Worm (Caenorhabditis elegans) whole organism, L3 larva: ENCODE data around the gene erfa-3.
"Not testable (repeated sequence)": the region's sequence is repeated elsewhere in the genome, so short reads cannot be mapped to it uniquely, and the experiment has no call there.

Source experiments
- R02D3.7 ChIP-seq: fragments of 150-350 bp; optimal IDR thresholded peaks from 2 replicates; lab custom pipeline; 2014; ENCODE audit warnings: missing biosample characterization, missing genetic modification characterization
- ama-1 ChIP-seq: fragments of 150-350 bp; optimal IDR thresholded peaks from 2 replicates; lab custom pipeline; 2018
- ceh-28 ChIP-seq: fragments of 150-350 bp; optimal IDR thresholded peaks from 2 replicates; lab custom pipeline; 2014; ENCODE audit warnings: missing biosample characterization, missing genetic modification reagents, missing genetic modification characterization
- ceh-82 ChIP-seq: fragments of 150-350 bp; optimal IDR thresholded peaks from 2 replicates; lab custom pipeline; 2014; ENCODE audit warnings: missing biosample characterization, missing genetic modification characterization
- ceh-9 ChIP-seq: sonication (generic microtip); optimal IDR thresholded peaks from 2 replicates; lab custom pipeline; 2018; ENCODE audit warnings: missing biosample characterization, missing genetic modification characterization
- daf-12 ChIP-seq: fragments of 150-350 bp; optimal IDR thresholded peaks from 2 replicates; lab custom pipeline; 2014; ENCODE audit warnings: missing biosample characterization, missing genetic modification reagents, missing genetic modification characterization
- egl-27 ChIP-seq: sonication (generic microtip); optimal IDR thresholded peaks from 4 replicates; lab custom pipeline; 2017; ENCODE audit warnings: missing biosample characterization, missing genetic modification reagents, missing genetic modification characterization
- egl-5 ChIP-seq: fragments of 150-350 bp; optimal IDR thresholded peaks from 2 replicates; lab custom pipeline; 2017; ENCODE audit warnings: missing biosample characterization, missing genetic modification reagents, missing genetic modification characterization, inconsistent platforms
- elt-2 ChIP-seq: sonication (generic microtip); optimal IDR thresholded peaks from 2 replicates; lab custom pipeline; 2016; ENCODE audit warnings: missing genetic modification reagents, mild to moderate bottlenecking, missing genetic modification characterization, missing compliant biosample characterization
- eor-1 ChIP-seq, 2 experiments: fragments of 150-350 bp; optimal IDR thresholded peaks; 2 replicates each; lab custom pipeline; 2014 to 2018; ENCODE audit warnings: missing biosample characterization in 2 of 2, missing genetic modification characterization in 2 of 2
- fkh-10 ChIP-seq: sonication (generic microtip); optimal IDR thresholded peaks from 2 replicates; lab custom pipeline; 2017; ENCODE audit warnings: missing biosample characterization, missing genetic modification reagents, missing genetic modification characterization
- hmg-11 ChIP-seq: sonication (generic microtip); optimal IDR thresholded peaks from 2 replicates; lab custom pipeline; 2016; ENCODE audit warnings: missing genetic modification characterization, missing compliant biosample characterization
- jun-1 ChIP-seq: fragments of 150-350 bp; optimal IDR thresholded peaks from 2 replicates; lab custom pipeline; 2014; ENCODE audit warnings: missing biosample characterization, missing genetic modification reagents, missing genetic modification characterization
- lin-15B ChIP-seq: fragments of 150-350 bp; optimal IDR thresholded peaks from 2 replicates; lab custom pipeline; 2014; ENCODE audit warnings: missing biosample characterization, missing genetic modification characterization
- lin-39 ChIP-seq: fragments of 150-350 bp; optimal IDR thresholded peaks from 2 replicates; lab custom pipeline; 2018; ENCODE audit warnings: missing biosample characterization, missing genetic modification reagents, missing genetic modification characterization
- lsy-12 ChIP-seq: sonication (generic microtip); optimal IDR thresholded peaks from 2 replicates; lab custom pipeline; 2016; ENCODE audit warnings: mild to moderate bottlenecking, missing genetic modification characterization, missing compliant biosample characterization
- mdl-1 ChIP-seq: fragments of 150-350 bp; optimal IDR thresholded peaks from 2 replicates; lab custom pipeline; 2014; ENCODE audit warnings: missing biosample characterization, missing genetic modification characterization
- mml-1 ChIP-seq: fragments of 150-350 bp; sonication (generic microtip); optimal IDR thresholded peaks from 3 replicates; lab custom pipeline; 2014; ENCODE audit warnings: missing biosample characterization, missing genetic modification characterization
- nfya-1 ChIP-seq: sonication (generic microtip); optimal IDR thresholded peaks from 2 replicates; lab custom pipeline; 2017; ENCODE audit warnings: missing genetic modification characterization, mild to moderate bottlenecking, missing compliant biosample characterization, antibody characterized with exemption, moderate library complexity; ENCODE audit not compliant: insufficient read depth
- nhr-11 ChIP-seq: fragments of 150-350 bp; optimal IDR thresholded peaks from 2 replicates; lab custom pipeline; 2014; ENCODE audit warnings: missing biosample characterization, missing genetic modification characterization
- nhr-12 ChIP-seq: fragments of 150-350 bp; optimal IDR thresholded peaks from 2 replicates; lab custom pipeline; 2014; ENCODE audit warnings: missing biosample characterization, missing genetic modification characterization
- nhr-237 ChIP-seq: fragments of 150-350 bp; optimal IDR thresholded peaks from 2 replicates; lab custom pipeline; 2014; ENCODE audit warnings: missing biosample characterization, missing genetic modification characterization
- nhr-25 ChIP-seq: sonication (generic microtip); optimal IDR thresholded peaks from 2 replicates; lab custom pipeline; 2017; ENCODE audit warnings: missing biosample characterization, missing genetic modification characterization
- nhr-43 ChIP-seq: sonication (generic microtip); optimal IDR thresholded peaks from 2 replicates; lab custom pipeline; 2016; ENCODE audit warnings: mild to moderate bottlenecking, missing genetic modification characterization, missing compliant biosample characterization; ENCODE audit not compliant: poor library complexity, severe bottlenecking
- nhr-67 ChIP-seq: fragments of 150-350 bp; optimal IDR thresholded peaks from 2 replicates; lab custom pipeline; 2014; ENCODE audit warnings: missing biosample characterization, missing genetic modification characterization
- nhr-76 ChIP-seq: fragments of 150-350 bp; sonication (generic microtip); optimal IDR thresholded peaks from 5 replicates; lab custom pipeline; 2014; ENCODE audit warnings: missing biosample characterization, missing genetic modification characterization
- nhr-77 ChIP-seq: fragments of 150-350 bp; optimal IDR thresholded peaks from 2 replicates; lab custom pipeline; 2014; ENCODE audit warnings: missing biosample characterization, missing genetic modification characterization
- pqm-1 ChIP-seq: fragments of 150-350 bp; optimal IDR thresholded peaks from 2 replicates; lab custom pipeline; 2017; ENCODE audit warnings: missing biosample characterization, missing genetic modification characterization, inconsistent platforms
- sea-2 ChIP-seq: fragments of 150-350 bp; sonication (generic microtip); optimal IDR thresholded peaks from 4 replicates; lab custom pipeline; 2014; ENCODE audit warnings: missing biosample characterization, missing genetic modification reagents, missing genetic modification characterization
- snpc-4 ChIP-seq: fragments of 150-350 bp; optimal IDR thresholded peaks from 2 replicates; lab custom pipeline; 2014; ENCODE audit warnings: missing biosample characterization, missing genetic modification characterization
- tbx-2 ChIP-seq: sonication (generic microtip); optimal IDR thresholded peaks from 2 replicates; lab custom pipeline; 2016; ENCODE audit warnings: mild to moderate bottlenecking, missing genetic modification characterization, missing compliant biosample characterization
- unc-39 ChIP-seq: sonication (generic microtip); optimal IDR thresholded peaks from 4 replicates; lab custom pipeline; 2017; ENCODE audit warnings: missing biosample characterization, missing genetic modification characterization
- unc-62 ChIP-seq: fragments of 150-350 bp; sonication (generic microtip); optimal IDR thresholded peaks from 4 replicates; lab custom pipeline; 2014; ENCODE audit warnings: missing biosample characterization, missing genetic modification reagents, missing genetic modification characterization
- zag-1 ChIP-seq: fragments of 150-350 bp; optimal IDR thresholded peaks from 2 replicates; lab custom pipeline; 2014; ENCODE audit warnings: missing biosample characterization, missing genetic modification characterization
- ztf-4 ChIP-seq: fragments of 150-350 bp; optimal IDR thresholded peaks from 2 replicates; lab custom pipeline; 2014; ENCODE audit warnings: missing biosample characterization, missing genetic modification characterization

Gene erfa-3

ce11 chrV:11119294-11119755 is 6.4 kb upstream of the erfa-3 start, which contains the start of gene scb-1:
Gene scb-1, minus strand, starts transcription at chrV:11119705.
- no peak for TF ChIP-seq nhr-25 (tag; lab: Kevin White, UChicago)
- TF ChIP-seq ama-1 (lab: Kevin White, UChicago): peak; percentile 54

- TF ChIP-seq nhr-25 (tag; lab: Kevin White, UChicago) (no peak), tbx-2 (tag; lab: Kevin White, UChicago) (no peak), mml-1 (tag; lab: Kevin White, UChicago) (no peak), fkh-10 (no peak), ama-1 (lab: Kevin White, UChicago) (peak; percentile 17), R02D3.7 (no peak), lin-15B (tag; lab: Kevin White, UChicago) (no peak), zag-1 (tag; lab: Kevin White, UChicago) (no peak), elt-2 (no peak), egl-27 (no peak), sea-2 (GFP tag; lab: Kevin White, UChicago) (no peak), nhr-76 (tag; lab: Kevin White, UChicago) (no peak), nhr-43 (tag; lab: Kevin White, UChicago) (peak; percentile 60), ceh-28 (tag; lab: Kevin White, UChicago) (no peak), unc-39 (tag; lab: Kevin White, UChicago) (no peak), lsy-12 (tag; lab: Kevin White, UChicago) (no peak)
Observed at ce11 chrV:11118179-11118725, 5.4 kb upstream of the erfa-3 start.

ce11 chrV:11113607-11114006 is 716 bp upstream of the erfa-3 start, which contains the start of gene math-33:
Gene math-33, plus strand, starts transcription at chrV:11113907.
- TF ChIP-seq nhr-12: no peak
- no peak for TF ChIP-seq nhr-25 (tag; lab: Kevin White, UChicago)
- TF ChIP-seq nhr-76 (tag; lab: Kevin White, UChicago): no peak
- TF ChIP-seq mml-1 (tag; lab: Kevin White, UChicago): no peak
- no peak for TF ChIP-seq mdl-1 (tag; lab: Kevin White, UChicago)
- TF ChIP-seq egl-5 (tag; lab: Kevin White, UChicago): no peak
- no peak for TF ChIP-seq unc-39 (tag; lab: Kevin White, UChicago)
- TF ChIP-seq nhr-43 (tag; lab: Kevin White, UChicago): no peak
- no peak for TF ChIP-seq ceh-28 (tag; lab: Kevin White, UChicago)
- no peak for TF ChIP-seq daf-12 (tag; lab: Kevin White, UChicago)
- no peak for TF ChIP-seq nhr-67 (tag; lab: Kevin White, UChicago)
- TF ChIP-seq elt-2: no peak
- no peak for TF ChIP-seq nhr-237 (tag; lab: Kevin White, UChicago)
- TF ChIP-seq nhr-11 (tag; lab: Kevin White, UChicago): no peak

- not testable (repeated sequence) for TF ChIP-seq unc-62 (GFP tag; lab: Kevin White, UChicago); nhr-67 (tag; lab: Kevin White, UChicago); ceh-82 (tag; lab: Kevin White, UChicago)
Observed at ce11 chrV:11109647-11110046, 3.2 kb downstream of the erfa-3 start, which contains the start of gene Y42A5A.5. Gene Y42A5A.5, minus strand, starts transcription at chrV:11109747.

- TF ChIP-seq jun-1 (tag; lab: Kevin White, UChicago): no peak
- no peak for TF ChIP-seq hmg-11
- no peak for TF ChIP-seq nfya-1 (tag; lab: Kevin White, UChicago)
- TF ChIP-seq R02D3.7: no peak
- TF ChIP-seq egl-5 (tag; lab: Kevin White, UChicago): no peak
- no peak for TF ChIP-seq sea-2 (GFP tag; lab: Kevin White, UChicago)
- TF ChIP-seq elt-2: no peak
- TF ChIP-seq nhr-43 (tag; lab: Kevin White, UChicago): no peak
- TF ChIP-seq ceh-9 (tag; lab: Kevin White, UChicago): no peak
- TF ChIP-seq nhr-77 (tag; lab: Kevin White, UChicago): no peak
- TF ChIP-seq, all 47 proteins: peak for 0
Observed at ce11 chrV:11104408-11104807, 8.5 kb downstream of the erfa-3 start.

- TF ChIP-seq nfya-1 (tag; lab: Kevin White, UChicago) (no peak), lin-39 (no peak), pqm-1 (tag; lab: Kevin White, UChicago) (no peak), nhr-67 (tag; lab: Kevin White, UChicago) (no peak), unc-39 (tag; lab: Kevin White, UChicago) (no peak), nhr-11 (tag; lab: Kevin White, UChicago) (no peak), mdl-1 (tag; lab: Kevin White, UChicago) (no peak), R02D3.7 (no peak), tbx-2 (tag; lab: Kevin White, UChicago) (no peak), daf-12 (tag; lab: Kevin White, UChicago) (no peak), ztf-4 (tag; lab: Kevin White, UChicago) (no peak), lin-15B (tag; lab: Kevin White, UChicago) (no peak), mml-1 (tag; lab: Kevin White, UChicago) (no peak), fkh-10 (no peak), eor-1 (tag; optimal IDR thresholded peaks at IDR 0.05; lab: Kevin White, UChicago) (no peak), ama-1 (lab: Kevin White, UChicago) (no peak), elt-2 (no peak), snpc-4 (tag; lab: Kevin White, UChicago) (no peak)
- TF ChIP-seq, all 47 proteins: peak for 0
Observed at ce11 chrV:11098599-11098998, 14.3 kb downstream of the erfa-3 start, which contains the start of gene cdkl-1. Gene cdkl-1, plus strand, starts transcription at chrV:11098899.
